Worm (Caenorhabditis elegans): ENCODE measurements around the gene col-83.

DNA sequence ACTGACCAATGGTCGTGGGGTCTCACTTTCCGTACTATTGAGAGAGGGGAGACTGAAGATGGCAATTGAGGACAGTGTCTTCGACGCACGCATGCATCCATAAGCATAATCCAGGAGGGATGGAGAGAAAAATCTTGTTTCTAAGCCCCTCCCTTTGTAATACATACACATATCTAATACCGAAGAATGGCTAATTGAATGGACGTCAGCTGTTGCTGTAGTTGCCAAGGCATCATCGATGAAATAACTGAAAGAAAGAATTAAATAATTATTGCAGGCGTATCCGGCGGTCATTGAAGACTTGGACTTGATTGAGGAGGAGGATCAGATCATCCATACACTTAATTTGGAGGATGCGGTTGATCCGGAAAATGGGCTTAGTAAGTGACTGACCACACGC, 20.2 kb downstream of the col-83 start, which contains the start of gene F33A8.7:
- TF ChIP-seq elt-1 (tag; optimal IDR thresholded peaks at IDR 0.05; ENCODE audit: borderline replicate concordance, insufficient read depth), result no peak
- TF ChIP-seq unc-39 (tag; optimal IDR thresholded peaks at IDR 0.05), result no peak
- TF ChIP-seq nhr-237 (tag; optimal IDR thresholded peaks at IDR 0.05), result no peak
- no peak for TF ChIP-seq unc-62 (GFP tag; optimal IDR thresholded peaks at IDR 0.05)
- no peak for TF ChIP-seq blmp-1 (tag; optimal IDR thresholded peaks at IDR 0.05)
- TF ChIP-seq ces-1 (GFP tag; optimal IDR thresholded peaks at IDR 0.05), result no peak
- TF ChIP-seq snpc-4 (tag; optimal IDR thresholded peaks at IDR 0.05), result no peak
- no peak for TF ChIP-seq sptf-1 (tag; optimal IDR thresholded peaks at IDR 0.05)
- TF ChIP-seq elt-3 (tag; optimal IDR thresholded peaks at IDR 0.05), result no peak
- TF ChIP-seq M03D4.4 (tag; optimal IDR thresholded peaks at IDR 0.05), result no peak

All from whole organism, mixed stage, embryonic.